Worm (Caenorhabditis elegans) whole organism, early embryonic: ENCODE results near the gene ZK1010.4.

Experiments used
- B0310.2 ChIP-seq: sonication (generic microtip); optimal IDR thresholded peaks from 2 replicates; lab custom pipeline; 2016; ENCODE audit warnings: mild to moderate bottlenecking, missing genetic modification characterization, missing compliant biosample characterization
- F13C5.2 ChIP-seq: sonication (generic microtip); optimal IDR thresholded peaks from 2 replicates; lab custom pipeline; 2017; ENCODE audit warnings: mild to moderate bottlenecking, missing genetic modification characterization, inconsistent platforms, missing compliant biosample characterization
- aly-1 ChIP-seq: sonication (generic microtip); optimal IDR thresholded peaks from 2 replicates; lab custom pipeline; 2016; ENCODE audit warnings: missing genetic modification characterization, missing compliant biosample characterization
- ama-1 ChIP-seq: fragments of 150-350 bp; optimal IDR thresholded peaks from 2 replicates; lab custom pipeline; 2014
- ceh-13 ChIP-seq: fragments of 200-800 bp; sonication (Bioruptor generic); optimal IDR thresholded peaks from 2 replicates; lab custom pipeline; 2018; ENCODE audit warnings: mild to moderate bottlenecking, missing genetic modification characterization, missing compliant biosample characterization
- ceh-36 ChIP-seq: sonication (generic microtip); optimal IDR thresholded peaks from 2 replicates; lab custom pipeline; 2016; ENCODE audit warnings: missing genetic modification characterization, inconsistent platforms, missing compliant biosample characterization
- ets-7 ChIP-seq: sonication (generic microtip); optimal IDR thresholded peaks from 2 replicates; lab custom pipeline; 2016; ENCODE audit warnings: missing genotype, missing genetic modification characterization, missing compliant biosample characterization
- flt-1 ChIP-seq: fragments of 200-800 bp; sonication (Bioruptor generic); IDR thresholded peaks from 2 replicates; pipeline ENCODE4 v1.3.6; 2022; ENCODE audit warnings: missing genetic modification characterization, missing compliant biosample characterization
- hmbx-1 ChIP-seq: sonication (generic microtip); optimal IDR thresholded peaks from 2 replicates; lab custom pipeline; 2016; ENCODE audit warnings: mild to moderate bottlenecking, missing genetic modification characterization, missing compliant biosample characterization
- hmg-4 ChIP-seq: fragments of 200-800 bp; sonication (Bioruptor generic); optimal IDR thresholded peaks from 2 replicates; lab custom pipeline; 2018; ENCODE audit warnings: mild to moderate bottlenecking, missing genetic modification characterization, missing compliant biosample characterization
- hnd-1 ChIP-seq: sonication (generic microtip); optimal IDR thresholded peaks from 2 replicates; lab custom pipeline; 2016; ENCODE audit warnings: missing genetic modification characterization, missing compliant biosample characterization
- pes-1 ChIP-seq: fragments of 200-800 bp; sonication (Bioruptor generic); IDR thresholded peaks from 2 replicates; pipeline ENCODE4 v1.3.6; 2022; ENCODE audit warnings: missing genetic modification reagents, missing genetic modification characterization, missing compliant biosample characterization
- scrt-1 ChIP-seq: fragments of 200-800 bp; sonication (Bioruptor generic); IDR thresholded peaks from 2 replicates; pipeline ENCODE4 v1.3.6; 2022; ENCODE audit warnings: missing genetic modification characterization, missing compliant biosample characterization
- sea-1 ChIP-seq: fragments of 200-800 bp; sonication (Bioruptor generic); conservative IDR thresholded peaks from 2 replicates; pipeline ENCODE4 v1.3.6; 2022; ENCODE audit warnings: missing genetic modification characterization, missing compliant biosample characterization
- tbx-11 ChIP-seq: fragments of 200-800 bp; sonication (Bioruptor generic); IDR thresholded peaks from 2 replicates; pipeline ENCODE4 v1.3.6; 2022; ENCODE audit warnings: missing genetic modification characterization, missing compliant biosample characterization
- tbx-37 ChIP-seq: fragments of 200-800 bp; sonication (Bioruptor generic); conservative IDR thresholded peaks from 2 replicates; pipeline ENCODE4 v1.3.6; 2022; ENCODE audit warnings: missing genetic modification reagents, missing genetic modification characterization, missing compliant biosample characterization
- tra-4 ChIP-seq: sonication (generic microtip); optimal IDR thresholded peaks from 2 replicates; lab custom pipeline; 2017; ENCODE audit warnings: missing genetic modification characterization, missing compliant biosample characterization

Gene ZK1010.4

ce11 chrIII:13015754-13016317 lies 35.0 kb downstream of the ZK1010.4 start:
- no peak for TF ChIP-seq B0310.2
- TF ChIP-seq ceh-13 (GFP tag; lab: Kevin White, UChicago), result no peak
- no peak for TF ChIP-seq hmbx-1 (tag; lab: Kevin White, UChicago)
- TF ChIP-seq aly-1, result no peak
- TF ChIP-seq scrt-1 (GFP tag; lab: Robert Waterston, UW), result no peak
- TF ChIP-seq ama-1 (lab: Kevin White, UChicago), result no peak
- TF ChIP-seq hnd-1, result no peak
- TF ChIP-seq tbx-37 (GFP tag; lab: Robert Waterston, UW), result no peak
- no peak for TF ChIP-seq pes-1 (GFP tag; lab: Robert Waterston, UW)
- no peak for TF ChIP-seq ceh-36 (tag; lab: Kevin White, UChicago)
- TF ChIP-seq hmg-4 (GFP tag; lab: Kevin White, UChicago), result no peak
- TF ChIP-seq tbx-11 (GFP tag; lab: Robert Waterston, UW), result no peak
- no peak for TF ChIP-seq sea-1
- no peak for TF ChIP-seq tra-4 (tag; lab: Kevin White, UChicago)
- TF ChIP-seq flt-1 (GFP tag; lab: Robert Waterston, UW), result no peak
- no peak for TF ChIP-seq ets-7 (tag; lab: Kevin White, UChicago)

DNA sequence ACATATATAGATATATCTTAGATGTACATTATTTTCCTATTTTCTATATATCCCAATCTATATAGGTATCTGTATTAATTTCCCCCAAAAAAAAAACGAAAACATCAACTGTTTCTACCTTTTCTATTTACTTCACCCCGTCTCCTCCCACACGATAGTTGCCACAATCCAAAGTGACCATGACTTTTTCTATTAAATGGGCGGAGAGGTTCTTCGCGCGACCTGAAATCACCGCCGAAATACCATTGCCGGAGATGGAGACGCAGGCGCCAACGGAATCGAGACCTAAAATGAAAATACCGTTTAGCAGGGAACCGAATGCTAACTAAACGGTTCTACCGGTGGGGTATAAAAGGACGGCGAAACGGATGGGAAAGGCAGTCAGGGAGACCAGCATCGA lies 37.7 kb downstream of the ZK1010.4 start, which contains the start of gene col-98:
Gene col-98 (plus strand): TSS at position 390 of the 400 bp plus-strand sequence.
- no peak for TF ChIP-seq tra-4 (tag; lab: Kevin White, UChicago)
- no peak for TF ChIP-seq flt-1 (GFP tag; lab: Robert Waterston, UW)
- TF ChIP-seq ceh-13 (GFP tag; lab: Kevin White, UChicago), result no peak
- TF ChIP-seq hmbx-1 (tag; lab: Kevin White, UChicago), result no peak
- no peak for TF ChIP-seq ceh-36 (tag; lab: Kevin White, UChicago)
- TF ChIP-seq scrt-1 (GFP tag; lab: Robert Waterston, UW), result no peak
- TF ChIP-seq B0310.2, result no peak
- no peak for TF ChIP-seq hnd-1

DNA sequence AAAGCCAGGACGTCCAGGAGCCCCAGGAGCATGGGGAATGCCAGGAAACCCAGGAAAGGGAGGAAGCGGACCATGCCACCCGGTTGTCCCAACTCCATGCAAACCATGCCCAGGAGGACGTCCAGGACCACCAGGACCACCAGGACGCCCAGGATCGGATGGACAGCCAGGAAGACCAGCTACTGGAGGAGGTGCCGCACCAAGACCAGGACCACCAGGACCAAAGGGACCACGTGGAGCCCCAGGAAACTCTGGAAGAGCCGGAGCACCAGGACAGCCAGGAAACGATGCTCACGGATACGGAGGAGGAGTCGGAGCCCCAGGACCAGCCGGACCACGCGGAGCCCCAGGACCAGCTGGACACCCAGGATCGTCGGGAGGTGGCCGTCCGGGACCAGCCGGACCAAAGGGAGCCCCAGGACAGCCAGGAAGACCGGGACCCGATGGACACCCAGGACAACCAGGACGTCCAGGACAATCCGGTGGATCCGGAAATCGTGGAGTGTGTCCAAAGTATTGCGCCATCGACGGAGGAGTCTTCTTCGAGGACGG lies 38.8 kb downstream of the ZK1010.4 start:
- TF ChIP-seq F13C5.2 (tag; lab: Kevin White, UChicago) (no peak), ceh-13 (GFP tag; lab: Kevin White, UChicago) (no peak), sea-1 (no peak), ama-1 (lab: Kevin White, UChicago) (no peak), hmg-4 (GFP tag; lab: Kevin White, UChicago) (no peak), tbx-37 (GFP tag; lab: Robert Waterston, UW) (no peak), tra-4 (tag; lab: Kevin White, UChicago) (no peak), ets-7 (tag; lab: Kevin White, UChicago) (no peak), pes-1 (GFP tag; lab: Robert Waterston, UW) (no peak), ceh-36 (tag; lab: Kevin White, UChicago) (no peak), hnd-1 (no peak), flt-1 (GFP tag; lab: Robert Waterston, UW) (no peak), scrt-1 (GFP tag; lab: Robert Waterston, UW) (no peak), aly-1 (no peak), hmbx-1 (tag; lab: Kevin White, UChicago) (no peak), tbx-11 (GFP tag; lab: Robert Waterston, UW) (no peak), B0310.2 (no peak)

ce11 chrIII:13020741-13021140 lies 39.9 kb downstream of the ZK1010.4 start, which contains the start of gene cyp-13A11:
Gene cyp-13A11, plus strand, starts transcription at chrIII:13021006.
- TF ChIP-seq tbx-37 (GFP tag; lab: Robert Waterston, UW), result no peak
- no peak for TF ChIP-seq B0310.2
- TF ChIP-seq ceh-36 (tag; lab: Kevin White, UChicago), result no peak
- no peak for TF ChIP-seq pes-1 (GFP tag; lab: Robert Waterston, UW)
- TF ChIP-seq aly-1, result no peak
- no peak for TF ChIP-seq scrt-1 (GFP tag; lab: Robert Waterston, UW)
- no peak for TF ChIP-seq hnd-1
- no peak for TF ChIP-seq hmbx-1 (tag; lab: Kevin White, UChicago)
- TF ChIP-seq sea-1, result no peak
- TF ChIP-seq flt-1 (GFP tag; lab: Robert Waterston, UW), result no peak
- TF ChIP-seq tra-4 (tag; lab: Kevin White, UChicago), result no peak
- TF ChIP-seq tbx-11 (GFP tag; lab: Robert Waterston, UW), result no peak
- TF ChIP-seq hmg-4 (GFP tag; lab: Kevin White, UChicago), result no peak
- no peak for TF ChIP-seq ceh-13 (GFP tag; lab: Kevin White, UChicago)
- no peak for TF ChIP-seq ets-7 (tag; lab: Kevin White, UChicago)
- TF ChIP-seq F13C5.2 (tag; lab: Kevin White, UChicago), result no peak
- TF ChIP-seq ama-1 (lab: Kevin White, UChicago), result no peak

ce11 chrIII:13024281-13024680 lies 43.4 kb downstream of the ZK1010.4 start, which contains the start of gene cyp-13A12:
Gene cyp-13A12, plus strand, starts transcription at chrIII:13024547.
- TF ChIP-seq pes-1 (GFP tag; lab: Robert Waterston, UW), result no peak
- no peak for TF ChIP-seq B0310.2
- no peak for TF ChIP-seq tbx-11 (GFP tag; lab: Robert Waterston, UW)
- TF ChIP-seq aly-1, result no peak
- no peak for TF ChIP-seq ceh-13 (GFP tag; lab: Kevin White, UChicago)
- TF ChIP-seq tbx-37 (GFP tag; lab: Robert Waterston, UW), result no peak
- TF ChIP-seq ceh-36 (tag; lab: Kevin White, UChicago), result no peak
- no peak for TF ChIP-seq hmg-4 (GFP tag; lab: Kevin White, UChicago)
- no peak for TF ChIP-seq hnd-1
- no peak for TF ChIP-seq ets-7 (tag; lab: Kevin White, UChicago)
- no peak for TF ChIP-seq scrt-1 (GFP tag; lab: Robert Waterston, UW)
- TF ChIP-seq ama-1 (lab: Kevin White, UChicago), result no peak
- TF ChIP-seq sea-1, result no peak
- TF ChIP-seq F13C5.2 (tag; lab: Kevin White, UChicago), result no peak
- no peak for TF ChIP-seq hmbx-1 (tag; lab: Kevin White, UChicago)

- no peak for TF ChIP-seq tbx-37 (GFP tag; lab: Robert Waterston, UW)
- TF ChIP-seq tra-4 (tag; lab: Kevin White, UChicago), result no peak
Measured at ce11 chrIII:13027949-13028348, 47.1 kb downstream of the ZK1010.4 start.
